Fruit fly (Drosophila melanogaster) whole organism, embryonic: ENCODE results near the gene Rab7.

Experiments used
- CG10267 ChIP-seq: fragments of 200-800 bp; sonication (Bioruptor generic); optimal IDR thresholded peaks from 2 replicates; lab custom pipeline; 2018; ENCODE audit warnings: missing biosample characterization, mild to moderate bottlenecking, missing genetic modification characterization, moderate library complexity
- CG12104 ChIP-seq: fragments of 200-800 bp; sonication (Bioruptor generic); optimal IDR thresholded peaks from 3 replicates; lab custom pipeline; 2016; ENCODE audit warnings: missing biosample characterization, missing genetic modification characterization
- CG12744 ChIP-seq: fragments of 200-800 bp; sonication (Bioruptor generic); optimal IDR thresholded peaks from 2 replicates; lab custom pipeline; 2016; ENCODE audit warnings: missing biosample characterization, missing genetic modification characterization
- CG13123 ChIP-seq: fragments of 200-800 bp; sonication (Bioruptor generic); optimal IDR thresholded peaks from 2 replicates; lab custom pipeline; 2016; ENCODE audit warnings: missing biosample characterization, missing genetic modification characterization
- CG14965 ChIP-seq: fragments of 200-800 bp; sonication (Bioruptor generic); optimal IDR thresholded peaks from 2 replicates; lab custom pipeline; 2016; ENCODE audit warnings: missing biosample characterization, missing genetic modification characterization, borderline replicate concordance
- CG15479 ChIP-seq: fragments of 200-800 bp; sonication (Bioruptor generic); optimal IDR thresholded peaks from 3 replicates; lab custom pipeline; 2019; ENCODE audit warnings: missing biosample characterization, mild to moderate bottlenecking, missing genetic modification characterization, moderate library complexity
- CG2129 ChIP-seq: fragments of 200-800 bp; sonication (Bioruptor generic); IDR thresholded peaks from 2 replicates; pipeline ENCODE4 v1.3.6; 2022; ENCODE audit warnings: missing biosample characterization, missing genetic modification characterization; ENCODE audit not compliant: partially characterized antibody
- CG3065 ChIP-seq: fragments of 200-800 bp; sonication (Bioruptor generic); optimal IDR thresholded peaks from 2 replicates; lab custom pipeline; 2016; ENCODE audit warnings: missing biosample characterization, missing genetic modification characterization
- CG34224 ChIP-seq: fragments of 200-800 bp; sonication (Bioruptor generic); IDR thresholded peaks from 3 replicates; pipeline ENCODE4 v1.3.6; 2022; ENCODE audit warnings: missing biosample characterization, missing genetic modification characterization; ENCODE audit not compliant: partially characterized antibody
- CG34376 ChIP-seq: fragments of 200-800 bp; sonication (Bioruptor generic); optimal IDR thresholded peaks from 2 replicates; lab custom pipeline; 2018; ENCODE audit warnings: missing biosample characterization, mild to moderate bottlenecking, missing genetic modification characterization
- CG6689 ChIP-seq: fragments of 200-800 bp; sonication (Bioruptor generic); IDR thresholded peaks from 2 replicates; pipeline ENCODE4 v1.3.6; 2022; ENCODE audit warnings: missing biosample characterization, missing genetic modification characterization
- CG7556 ChIP-seq: fragments of 200-800 bp; sonication (Bioruptor generic); optimal IDR thresholded peaks from 2 replicates; lab custom pipeline; 2017; ENCODE audit warnings: missing biosample characterization, mild to moderate bottlenecking, missing genetic modification characterization
- CG7963 ChIP-seq: fragments of 200-800 bp; sonication (Bioruptor generic); IDR thresholded peaks from 3 replicates; pipeline ENCODE4 v1.3.6; 2022; ENCODE audit warnings: missing biosample characterization, missing genetic modification characterization; ENCODE audit not compliant: partially characterized antibody
- CG9437 ChIP-seq: fragments of 200-800 bp; sonication (Bioruptor generic); optimal IDR thresholded peaks from 2 replicates; lab custom pipeline; 2018; ENCODE audit warnings: missing biosample characterization, mild to moderate bottlenecking, missing genetic modification characterization
- Dip2 ChIP-seq: fragments of 200-800 bp; sonication (Bioruptor generic); IDR thresholded peaks from 2 replicates; pipeline ENCODE4 v1.3.6; 2022; ENCODE audit warnings: missing biosample characterization, missing genetic modification characterization
- Eip74EF ChIP-seq, 2 experiments: fragments of 200-800 bp in 1 of 2; fragments of >200 bp in 1 of 2; sonication (Bioruptor generic) in 1 of 2; optimal IDR thresholded peaks; 2 replicates each; lab custom pipeline; 2017 to 2019; ENCODE audit warnings: missing biosample characterization in 2 of 2, missing genetic modification characterization in 2 of 2, mild to moderate bottlenecking in 1 of 2, moderate library complexity in 1 of 2
- Fer3 ChIP-seq: fragments of 200-800 bp; sonication (Bioruptor generic); optimal IDR thresholded peaks from 2 replicates; lab custom pipeline; 2018; ENCODE audit warnings: missing biosample characterization, mild to moderate bottlenecking, missing genetic modification characterization, moderate library complexity
- GATAe ChIP-seq: fragments of 200-800 bp; sonication (Bioruptor generic); conservative IDR thresholded peaks from 2 replicates; pipeline ENCODE4 v1.3.6; 2022; ENCODE audit warnings: missing biosample characterization, missing genetic modification characterization
- HHEX ChIP-seq: fragments of 200-800 bp; sonication (Bioruptor generic); optimal IDR thresholded peaks from 3 replicates; lab custom pipeline; 2017; ENCODE audit warnings: missing biosample characterization, mild to moderate bottlenecking, missing genetic modification characterization, missing genetic modification reagents
- Lpt ChIP-seq: fragments of >200 bp; optimal IDR thresholded peaks from 2 replicates; lab custom pipeline; 2018; ENCODE audit warnings: missing biosample characterization, missing genetic modification characterization
- Mes4 ChIP-seq: fragments of 200-800 bp; sonication (Bioruptor generic); optimal IDR thresholded peaks from 2 replicates; lab custom pipeline; 2016; ENCODE audit warnings: missing biosample characterization, missing genetic modification characterization
- Six4 ChIP-seq: fragments of 200-800 bp; sonication (Bioruptor generic); optimal IDR thresholded peaks from 2 replicates; lab custom pipeline; 2016; ENCODE audit warnings: missing biosample characterization, missing genetic modification characterization
- Stat92E ChIP-seq, 3 experiments: fragments of >200 bp in 2 of 3; fragments of 200-800 bp in 1 of 3; sonication (Bioruptor generic) in 1 of 3; optimal IDR thresholded peaks; 2 replicates each; lab custom pipeline; 2017 to 2019; ENCODE audit warnings: missing biosample characterization in 3 of 3, missing genetic modification characterization in 3 of 3, mild to moderate bottlenecking in 1 of 3, moderate library complexity in 1 of 3
- Xrp1 ChIP-seq: fragments of 200-800 bp; sonication (Bioruptor generic); IDR thresholded peaks from 2 replicates; pipeline ENCODE4 v1.3.6; 2022; ENCODE audit warnings: missing biosample characterization, missing genetic modification characterization
- ase ChIP-seq: fragments of 200-800 bp; sonication (Bioruptor generic); IDR thresholded peaks from 3 replicates; pipeline ENCODE4 v1.3.6; 2022; ENCODE audit warnings: missing biosample characterization, missing genetic modification characterization
- cg ChIP-seq: fragments of 200-800 bp; sonication (Bioruptor generic); optimal IDR thresholded peaks from 3 replicates; lab custom pipeline; 2019; ENCODE audit warnings: missing biosample characterization, mild to moderate bottlenecking, missing genetic modification characterization, moderate library complexity
- ci ChIP-seq: fragments of 200-800 bp; sonication (Bioruptor generic); IDR thresholded peaks from 3 replicates; pipeline ENCODE4 v1.3.6; 2022; ENCODE audit warnings: missing biosample characterization, missing genetic modification characterization
- dimm ChIP-seq: fragments of 200-800 bp; sonication (Bioruptor generic); IDR thresholded peaks from 2 replicates; pipeline ENCODE4 v1.3.6; 2022; ENCODE audit warnings: missing biosample characterization, missing genetic modification characterization
- disco-r ChIP-seq: fragments of 200-800 bp; sonication (Bioruptor generic); optimal IDR thresholded peaks from 2 replicates; lab custom pipeline; 2016; ENCODE audit warnings: missing biosample characterization, missing genetic modification characterization
- gcm ChIP-seq: fragments of 200-800 bp; sonication (Bioruptor generic); optimal IDR thresholded peaks from 2 replicates; lab custom pipeline; 2019; ENCODE audit warnings: missing biosample characterization, mild to moderate bottlenecking, missing genetic modification characterization, moderate library complexity
- grn ChIP-seq: fragments of 200-800 bp; sonication (Bioruptor generic); optimal IDR thresholded peaks from 3 replicates; lab custom pipeline; 2017; ENCODE audit warnings: missing biosample characterization, missing genetic modification characterization
- gsb ChIP-seq: fragments of 200-800 bp; sonication (Bioruptor generic); IDR thresholded peaks from 2 replicates; pipeline ENCODE4 v1.3.6; 2022; ENCODE audit warnings: missing biosample characterization, missing genetic modification characterization
- gsb-n ChIP-seq: fragments of 200-800 bp; sonication (Bioruptor generic); optimal IDR thresholded peaks from 3 replicates; lab custom pipeline; 2018; ENCODE audit warnings: missing biosample characterization, mild to moderate bottlenecking, missing genetic modification characterization
- hbn ChIP-seq: fragments of 200-800 bp; sonication (Bioruptor generic); IDR thresholded peaks from 2 replicates; pipeline ENCODE4 v1.3.6; 2022; ENCODE audit warnings: missing biosample characterization, missing genetic modification characterization; ENCODE audit not compliant: partially characterized antibody
- her ChIP-seq: fragments of 200-800 bp; sonication (Bioruptor generic); optimal IDR thresholded peaks from 2 replicates; lab custom pipeline; 2016; ENCODE audit warnings: missing biosample characterization, missing genetic modification characterization
- lab ChIP-seq: fragments of 200-800 bp; sonication (Bioruptor generic); optimal IDR thresholded peaks from 3 replicates; lab custom pipeline; 2017; ENCODE audit warnings: missing biosample characterization, missing genetic modification characterization, mild to moderate bottlenecking, moderate library complexity, missing genetic modification reagents
- luna ChIP-seq: fragments of 200-800 bp; sonication (Bioruptor generic); optimal IDR thresholded peaks from 2 replicates; lab custom pipeline; 2016; ENCODE audit warnings: missing biosample characterization, missing genetic modification characterization
- nau ChIP-seq: fragments of 200-800 bp; sonication (Bioruptor generic); optimal IDR thresholded peaks from 3 replicates; lab custom pipeline; 2017; ENCODE audit warnings: missing biosample characterization, mild to moderate bottlenecking, missing genetic modification characterization, missing genetic modification reagents
- nerfin-1 ChIP-seq: fragments of 200-800 bp; sonication (Bioruptor generic); optimal IDR thresholded peaks from 3 replicates; lab custom pipeline; 2019; ENCODE audit warnings: missing biosample characterization, mild to moderate bottlenecking, missing genetic modification characterization, moderate library complexity
- nerfin-2 ChIP-seq: fragments of 200-800 bp; sonication (Bioruptor generic); IDR thresholded peaks from 2 replicates; pipeline ENCODE4 v1.3.6; 2022; ENCODE audit warnings: missing biosample characterization, missing genetic modification characterization; ENCODE audit not compliant: partially characterized antibody
- pho ChIP-seq: fragments of 200-800 bp; sonication (Bioruptor generic); optimal IDR thresholded peaks from 2 replicates; lab custom pipeline; 2016; ENCODE audit warnings: missing biosample characterization, missing genetic modification characterization
- prd ChIP-seq, 3 experiments: fragments of >200 bp in 2 of 3; fragments of 200-800 bp in 1 of 3; sonication (Bioruptor generic) in 1 of 3; optimal IDR thresholded peaks in 2 of 3; IDR thresholded peaks in 1 of 3; 2 replicates in 2 of 3; 3 replicates in 1 of 3; pipeline versions ENCODE4 v1.3.6 to Lab custom; 2017 to 2022; ENCODE audit warnings: missing biosample characterization in 1 of 3, missing genetic modification characterization in 1 of 3
- ranshi ChIP-seq: fragments of 200-800 bp; sonication (Bioruptor generic); IDR thresholded peaks from 2 replicates; pipeline ENCODE4 v1.3.6; 2022; ENCODE audit warnings: missing biosample characterization, missing genetic modification characterization
- sens-2 ChIP-seq: fragments of 200-800 bp; sonication (Bioruptor generic); IDR thresholded peaks from 2 replicates; pipeline ENCODE4 v1.3.6; 2022; ENCODE audit warnings: missing biosample characterization, missing genetic modification characterization
- tll ChIP-seq, 2 experiments: fragments of 200-800 bp in 1 of 2; fragments of >200 bp in 1 of 2; sonication (Bioruptor generic) in 1 of 2; optimal IDR thresholded peaks; 2 replicates each; lab custom pipeline; 2017 to 2019; ENCODE audit warnings: missing biosample characterization in 2 of 2, missing genetic modification characterization in 2 of 2, mild to moderate bottlenecking in 1 of 2, moderate library complexity in 1 of 2
- tna ChIP-seq: fragments of 200-800 bp; sonication (Bioruptor generic); IDR thresholded peaks from 2 replicates; pipeline ENCODE4 v1.3.6; 2022; ENCODE audit warnings: missing biosample characterization, missing genetic modification characterization; ENCODE audit not compliant: partially characterized antibody
- zfh1 ChIP-seq: fragments of 200-800 bp; sonication (Bioruptor generic); IDR thresholded peaks from 3 replicates; pipeline ENCODE4 v1.3.6; 2022; ENCODE audit warnings: missing biosample characterization, missing genetic modification characterization

The Rab7 gene

dm6 chr3R:24037538-24038265 is 44.9 kb downstream of the Rab7 start, which contains the start of gene spas (continued):
- TF ChIP-seq CG34224 (GFP tag; lab: Robert Waterston, UW) (peak; percentile 86), Dip2 (GFP tag; lab: Robert Waterston, UW) (peak; percentile 14; the same call in 1 of the 2 replicates), cg (GFP tag; lab: Kevin White, UChicago) (no peak), Fer3 (tag; lab: Kevin White, UChicago) (peak; percentile 46), gsb-n (tag; lab: Kevin White, UChicago) (no peak), zfh1 (GFP tag; lab: Robert Waterston, UW) (peak; percentile 87), CG15479 (GFP tag; lab: Kevin White, UChicago) (no peak), hbn (GFP tag; lab: Robert Waterston, UW) (peak; percentile 94), Six4 (GFP tag; lab: Kevin White, UChicago) (peak; percentile 49), dimm (GFP tag; lab: Robert Waterston, UW) (peak; percentile 54), CG2129 (GFP tag; lab: Robert Waterston, UW) (peak; percentile 88), ci (GFP tag; lab: Robert Waterston, UW) (peak; percentile 76; the same call in 2 of the 3 replicates), CG3065 (peak; percentile 57), tna (peak; percentile 79; the same call in 1 of the 2 replicates), Mes4 (GFP tag; lab: Kevin White, UChicago) (peak; percentile 17), pho (GFP tag; lab: Kevin White, UChicago) (peak; percentile 83), gsb (GFP tag; lab: Robert Waterston, UW) (peak; percentile 31; the same call in 1 of the 2 replicates), lab (peak; percentile 50), her (GFP tag; lab: Kevin White, UChicago) (peak; percentile 7), CG13123 (GFP tag; lab: Kevin White, UChicago) (peak; percentile 52), CG14965 (GFP tag; lab: Kevin White, UChicago) (no peak), Xrp1 (GFP tag; lab: Robert Waterston, UW) (peak; percentile 79), gcm (GFP tag; lab: Kevin White, UChicago) (peak; percentile 29), ase (GFP tag; lab: Robert Waterston, UW) (peak; percentile 53; the same call in 1 of the 3 replicates), Stat92E (GFP tag; optimal IDR thresholded peaks at IDR 0.05; lab: Kevin White, UChicago) (no peak), grn (GFP tag; lab: Kevin White, UChicago) (no peak), GATAe (no peak), disco-r (GFP tag; lab: Kevin White, UChicago) (no peak), sens-2 (peak; percentile 53; the same call in 1 of the 2 replicates), Lpt (no peak), CG10267 (tag; lab: Kevin White, UChicago) (peak; percentile 65), ranshi (GFP tag; lab: Robert Waterston, UW) (peak; percentile 62; the same call in 1 of the 2 replicates), CG6689 (GFP tag; lab: Robert Waterston, UW) (peak; percentile 71), nerfin-1 (tag; lab: Kevin White, UChicago) (peak; percentile 53), Eip74EF (GFP tag; optimal IDR thresholded peaks at IDR 0.05; lab: Kevin White, UChicago) (no peak), CG12744 (GFP tag; lab: Kevin White, UChicago) (peak; percentile 34), HHEX (GFP tag; lab: Kevin White, UChicago) (peak; percentile 44), prd (optimal IDR thresholded peaks at IDR 0.05; lab: Kevin White, UChicago) (no peak), prd (GFP tag; IDR thresholded peaks at IDR 0.05; lab: Robert Waterston, UW) (peak; percentile 91), nerfin-2 (GFP tag; lab: Robert Waterston, UW) (peak; percentile 58; the same call in 1 of the 2 replicates), tll (GFP tag; optimal IDR thresholded peaks at IDR 0.05; lab: Kevin White, UChicago) (peak; percentile 40 to 92), CG12104 (no peak), luna (GFP tag; lab: Kevin White, UChicago) (no peak), CG7963 (GFP tag; lab: Robert Waterston, UW) (peak; percentile 75; the same call in 2 of the 3 replicates), CG9437 (GFP tag; lab: Kevin White, UChicago) (peak; percentile 67), CG7556 (GFP tag; lab: Kevin White, UChicago) (peak; percentile 49), nau (GFP tag; lab: Kevin White, UChicago) (no peak), CG34376 (peak; percentile 37)
